Fruit fly (Drosophila melanogaster): ENCODE results near the gene CG45045.

CG45045 gene

DNA sequence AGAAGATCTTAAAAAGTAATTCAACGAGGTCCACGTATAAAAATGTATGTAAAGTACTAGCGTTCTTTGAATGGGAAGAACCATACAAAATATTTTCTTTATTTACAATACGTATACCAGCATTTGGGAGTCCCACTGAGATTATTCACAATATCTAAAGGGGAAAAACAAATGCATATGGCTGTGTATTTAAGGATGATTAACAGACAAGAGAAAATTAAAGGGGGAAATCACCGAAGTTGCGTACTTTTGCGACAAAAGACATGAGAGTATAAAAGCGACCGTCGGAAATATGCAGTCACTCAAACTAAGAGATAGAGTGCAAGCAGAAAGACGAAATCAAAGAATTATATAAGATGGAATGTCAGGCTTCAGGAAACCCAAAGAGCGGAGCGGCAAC is 42.4 kb upstream of the CG45045 start, which contains the start of gene AttD:
AttD (plus strand) TSS at position 301 of the 400 bp plus-strand sequence.
- TF ChIP-seq CG11617 (GFP tag; optimal IDR thresholded peaks at IDR 0.05) (no peak), kay (GFP tag; ENCODE audit: borderline replicate concordance) (no peak), Clk (GFP tag; optimal IDR thresholded peaks at IDR 0.05) (no peak), toe (GFP tag; optimal IDR thresholded peaks at IDR 0.05) (no peak), Crg-1 (GFP tag; optimal IDR thresholded peaks at IDR 0.05) (no peak), bab1 (GFP tag; optimal IDR thresholded peaks at IDR 0.05) (no peak), CG14711 (tag; optimal IDR thresholded peaks at IDR 0.05) (no peak), cic (GFP tag; optimal IDR thresholded peaks at IDR 0.05) (no peak), CG5204 (GFP tag; optimal IDR thresholded peaks at IDR 0.05) (no peak), pad (GFP tag; optimal IDR thresholded peaks at IDR 0.05) (no peak), CG12768 (GFP tag; optimal IDR thresholded peaks at IDR 0.05) (no peak), Mnt (GFP tag; optimal IDR thresholded peaks at IDR 0.05) (no peak), CG7045 (GFP tag; optimal IDR thresholded peaks at IDR 0.05) (no peak), tj (GFP tag; optimal IDR thresholded peaks at IDR 0.05) (no peak)

DNA sequence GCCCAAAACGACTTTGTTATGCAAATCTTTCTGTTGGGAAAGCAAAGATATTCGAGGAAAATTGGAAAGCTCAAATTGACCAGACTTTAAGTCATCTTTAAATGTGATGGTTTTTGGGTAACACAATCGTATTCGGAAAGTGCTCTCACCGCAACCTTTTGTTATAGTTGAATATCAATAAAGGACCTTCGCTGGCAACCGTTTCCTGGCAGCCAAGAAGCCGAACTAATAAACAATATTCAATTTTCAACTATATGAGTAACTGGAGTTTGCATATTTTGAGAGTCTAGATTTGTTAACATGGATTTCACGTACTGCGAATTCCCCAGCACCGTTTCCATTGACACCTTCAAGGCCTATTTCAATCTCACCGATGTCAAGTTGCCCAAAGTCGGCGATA is 40.5 kb upstream of the CG45045 start, which contains the start of gene CG14325:
CG14325 (plus strand) TSS at position 301 of the 400 bp plus-strand sequence.
- TF ChIP-seq Hr96 (GFP tag; optimal IDR thresholded peaks at IDR 0.05) (no peak), CG12768 (GFP tag; optimal IDR thresholded peaks at IDR 0.05) (no peak), toe (GFP tag; optimal IDR thresholded peaks at IDR 0.05) (no peak), cnc (optimal IDR thresholded peaks at IDR 0.05) (no peak), Mnt (GFP tag; optimal IDR thresholded peaks at IDR 0.05) (no peak), CG33017 (tag; optimal IDR thresholded peaks at IDR 0.05) (no peak), cic (GFP tag; optimal IDR thresholded peaks at IDR 0.05) (no peak), bab1 (GFP tag; optimal IDR thresholded peaks at IDR 0.05) (no peak), Clk (GFP tag; optimal IDR thresholded peaks at IDR 0.05) (no peak)

DNA sequence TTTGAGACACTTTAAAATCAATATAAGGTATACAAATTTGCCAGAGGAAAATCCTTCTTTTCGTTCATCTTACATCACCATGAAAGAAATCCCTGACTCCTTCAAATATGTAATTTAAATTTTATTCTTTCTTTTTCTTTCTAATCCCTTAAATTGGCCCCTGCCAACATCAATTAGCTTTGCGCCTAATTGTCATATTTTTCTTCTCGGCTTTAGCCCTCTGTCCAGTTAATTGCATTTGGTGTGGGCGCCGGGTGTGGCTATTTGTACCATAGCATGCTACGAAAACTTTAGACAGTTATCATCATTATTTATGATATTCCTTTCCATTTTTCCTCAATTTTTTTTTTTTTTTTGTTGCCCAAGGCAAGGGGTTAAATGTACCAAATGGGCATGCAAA is 37.0 kb upstream of the CG45045 start, which contains the start of gene CG43175:
CG43175 (plus strand) TSS at position 301 of the 400 bp plus-strand sequence.
- TF ChIP-seq cnc (optimal IDR thresholded peaks at IDR 0.05) (no peak), CG33017 (tag; optimal IDR thresholded peaks at IDR 0.05) (no peak), ovo (GFP tag; optimal IDR thresholded peaks at IDR 0.05) (no peak), toe (GFP tag; optimal IDR thresholded peaks at IDR 0.05) (no peak), Crg-1 (GFP tag; optimal IDR thresholded peaks at IDR 0.05) (no peak), CG12768 (GFP tag; optimal IDR thresholded peaks at IDR 0.05) (no peak), bab1 (GFP tag; optimal IDR thresholded peaks at IDR 0.05) (no peak), tj (GFP tag; optimal IDR thresholded peaks at IDR 0.05) (no peak), Hr96 (GFP tag; optimal IDR thresholded peaks at IDR 0.05) (no peak), pad (GFP tag; optimal IDR thresholded peaks at IDR 0.05) (no peak), CG1620 (GFP tag; optimal IDR thresholded peaks at IDR 0.05) (no peak), CG14711 (tag; optimal IDR thresholded peaks at IDR 0.05) (no peak), CG11617 (GFP tag; optimal IDR thresholded peaks at IDR 0.05) (no peak), CG7045 (GFP tag; optimal IDR thresholded peaks at IDR 0.05) (no peak), cic (GFP tag; optimal IDR thresholded peaks at IDR 0.05) (no peak), kay (GFP tag; ENCODE audit: borderline replicate concordance) (no peak), CG7101 (tag; optimal IDR thresholded peaks at IDR 0.05) (no peak), Mnt (GFP tag; optimal IDR thresholded peaks at IDR 0.05) (no peak), CG5204 (GFP tag; optimal IDR thresholded peaks at IDR 0.05) (no peak), Clk (GFP tag; optimal IDR thresholded peaks at IDR 0.05) (no peak)

DNA sequence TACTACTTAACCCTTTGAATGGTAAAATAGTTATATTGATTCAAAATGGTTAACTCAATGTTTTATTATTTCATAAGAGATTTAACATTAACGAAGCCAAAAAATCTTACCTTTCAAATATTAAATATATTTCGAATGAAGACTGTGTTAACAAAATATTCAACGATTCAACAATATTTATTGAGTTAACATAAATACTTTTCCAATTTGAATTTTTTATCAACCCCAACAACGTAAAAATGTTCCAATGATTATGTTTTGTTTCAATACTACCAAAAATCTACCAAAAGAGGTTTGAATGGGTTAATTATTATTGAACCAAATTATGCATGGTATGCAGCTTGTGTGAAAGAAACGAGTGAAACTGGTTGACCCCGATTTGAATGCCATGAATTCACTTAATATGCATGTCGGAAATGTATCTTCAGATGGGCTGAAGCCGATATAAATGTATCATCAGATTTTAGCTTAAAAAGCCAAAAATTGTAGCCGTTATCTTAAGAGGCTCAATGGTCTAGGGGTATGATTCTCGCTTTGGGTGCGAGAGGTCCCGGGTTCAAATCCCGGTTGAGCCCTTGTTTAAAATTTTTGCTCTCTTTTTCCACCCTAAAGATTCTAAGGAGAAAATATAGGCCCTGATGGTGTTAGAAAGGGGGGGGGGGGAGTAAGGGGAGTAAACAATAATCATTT is 36.1 kb upstream of the CG45045 start:
- TF ChIP-seq CG33017 (tag; optimal IDR thresholded peaks at IDR 0.05): no peak
- peak; percentile 40 for TF ChIP-seq bab1 (GFP tag; optimal IDR thresholded peaks at IDR 0.05)
- TF ChIP-seq tj (GFP tag; optimal IDR thresholded peaks at IDR 0.05): peak; percentile 56

DNA sequence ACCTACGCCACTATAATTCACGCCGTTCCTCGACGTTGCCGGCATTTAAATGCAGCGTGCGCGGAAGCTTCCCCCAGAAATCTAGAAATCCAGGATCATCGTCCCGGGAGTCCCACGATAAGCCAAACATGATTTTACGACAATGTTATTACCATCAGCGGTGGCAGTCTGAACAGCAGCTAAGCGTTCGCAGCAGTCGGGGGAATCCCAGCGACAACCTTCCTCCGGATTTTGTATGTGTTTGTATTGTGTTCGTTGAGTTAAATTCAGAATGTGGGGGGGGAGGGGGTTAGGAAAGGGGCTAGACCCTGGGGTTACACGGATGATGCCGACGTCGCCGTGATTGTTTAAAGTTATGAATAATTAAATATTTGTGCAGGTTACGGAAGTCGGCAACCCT is 23.4 kb upstream of the CG45045 start:
- TF ChIP-seq CG7101 (tag; optimal IDR thresholded peaks at IDR 0.05) (no peak), kay (GFP tag; ENCODE audit: borderline replicate concordance) (no peak), CG1620 (GFP tag; optimal IDR thresholded peaks at IDR 0.05) (no peak)

DNA sequence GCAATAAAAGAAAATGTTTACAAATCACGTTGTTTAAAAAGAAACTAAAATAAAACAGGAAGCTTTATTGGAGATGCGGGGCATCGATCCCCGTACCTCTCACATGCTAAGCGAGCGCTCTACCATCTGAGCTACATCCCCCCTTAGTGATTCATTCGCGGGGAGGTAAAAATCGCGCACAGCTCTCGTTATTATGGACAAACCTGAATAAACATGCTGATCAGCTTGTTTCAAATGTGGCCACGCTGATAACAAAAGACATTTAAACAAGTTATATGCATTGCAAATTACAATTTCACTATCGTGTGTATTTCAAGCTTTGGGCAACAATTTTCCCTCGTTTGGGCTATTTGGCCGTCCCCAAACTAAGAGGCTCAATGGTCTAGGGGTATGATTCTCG is 22.1 kb upstream of the CG45045 start:
- TF ChIP-seq Mnt (GFP tag; optimal IDR thresholded peaks at IDR 0.05) (no peak), pad (GFP tag; optimal IDR thresholded peaks at IDR 0.05) (no peak), CG5204 (GFP tag; optimal IDR thresholded peaks at IDR 0.05) (no peak), kay (GFP tag; ENCODE audit: borderline replicate concordance) (peak; percentile 82), CG14711 (tag; optimal IDR thresholded peaks at IDR 0.05) (no peak), ovo (GFP tag; optimal IDR thresholded peaks at IDR 0.05) (no peak), toe (GFP tag; optimal IDR thresholded peaks at IDR 0.05) (no peak), CG33017 (tag; optimal IDR thresholded peaks at IDR 0.05) (no peak), Clk (GFP tag; optimal IDR thresholded peaks at IDR 0.05) (no peak), CG7045 (GFP tag; optimal IDR thresholded peaks at IDR 0.05) (no peak), Hr96 (GFP tag; optimal IDR thresholded peaks at IDR 0.05) (no peak), tj (GFP tag; optimal IDR thresholded peaks at IDR 0.05) (peak; percentile 50), CG11617 (GFP tag; optimal IDR thresholded peaks at IDR 0.05) (no peak), Crg-1 (GFP tag; optimal IDR thresholded peaks at IDR 0.05) (no peak), cnc (optimal IDR thresholded peaks at IDR 0.05) (no peak), CG12768 (GFP tag; optimal IDR thresholded peaks at IDR 0.05) (no peak), cic (GFP tag; optimal IDR thresholded peaks at IDR 0.05) (no peak), bab1 (GFP tag; optimal IDR thresholded peaks at IDR 0.05) (peak; percentile 41), CG7101 (tag; optimal IDR thresholded peaks at IDR 0.05) (no peak), CG1620 (GFP tag; optimal IDR thresholded peaks at IDR 0.05) (no peak)
